Worm (Caenorhabditis elegans) whole organism, L4 larva: ENCODE measurements around the gene msi-1.

Experiments used
- D1046.2 ChIP-seq: fragments of 200-800 bp; sonication (Bioruptor generic); IDR thresholded peaks from 2 replicates; pipeline ENCODE4 v1.3.6; 2022; ENCODE audit warnings: missing genetic modification characterization, missing compliant biosample characterization
- F10B5.3 ChIP-seq: sonication (generic microtip); optimal IDR thresholded peaks from 2 replicates; lab custom pipeline; 2016; ENCODE audit warnings: mild to moderate bottlenecking, missing genetic modification characterization, missing compliant biosample characterization
- F26F4.8 ChIP-seq: fragments of 200-800 bp; sonication (Bioruptor generic); conservative IDR thresholded peaks from 2 replicates; pipeline ENCODE4 v1.3.6; 2022; ENCODE audit warnings: missing genetic modification characterization, missing compliant biosample characterization
- F37D6.2 ChIP-seq: sonication (generic microtip); optimal IDR thresholded peaks from 2 replicates; lab custom pipeline; 2016; ENCODE audit warnings: mild to moderate bottlenecking, missing genetic modification characterization, missing compliant biosample characterization
- F49E8.2 ChIP-seq: sonication (generic microtip); optimal IDR thresholded peaks from 2 replicates; lab custom pipeline; 2016; ENCODE audit warnings: missing compliant biosample characterization, mild to moderate bottlenecking, missing genetic modification characterization, borderline replicate concordance
- T20F7.1 ChIP-seq: fragments of 200-800 bp; sonication (Bioruptor generic); optimal IDR thresholded peaks from 2 replicates; lab custom pipeline; 2018; ENCODE audit warnings: mild to moderate bottlenecking, missing genetic modification characterization, missing compliant biosample characterization
- Y5F2A.4 ChIP-seq: fragments of 200-800 bp; sonication (Bioruptor generic); optimal IDR thresholded peaks from 2 replicates; lab custom pipeline; 2018; ENCODE audit warnings: mild to moderate bottlenecking, missing genetic modification characterization, missing compliant biosample characterization
- ZK546.5 ChIP-seq, 2 experiments: sonication (generic microtip); optimal IDR thresholded peaks; 2 replicates each; lab custom pipeline; 2017; ENCODE audit warnings: missing biosample characterization in 2 of 2, missing genetic modification characterization in 2 of 2
- aha-1 ChIP-seq: fragments of 150-350 bp; peaks from one replicate; lab custom pipeline; 2014; ENCODE audit warnings: missing biosample characterization, missing genetic modification characterization
- ama-1 ChIP-seq: fragments of 150-350 bp; optimal IDR thresholded peaks from 2 replicates; lab custom pipeline; 2014; ENCODE audit warnings: inconsistent platforms, mixed read lengths
- arid-1 ChIP-seq: fragments of 200-800 bp; sonication (Bioruptor generic); conservative IDR thresholded peaks from 2 replicates; pipeline ENCODE4 v1.3.6; 2022; ENCODE audit warnings: missing genetic modification reagents, missing genetic modification characterization, missing compliant biosample characterization
- ceh-32 ChIP-seq: sonication (generic microtip); optimal IDR thresholded peaks from 2 replicates; lab custom pipeline; 2016; ENCODE audit warnings: mild to moderate bottlenecking, missing genetic modification characterization, missing compliant biosample characterization; ENCODE audit not compliant: poor library complexity
- ceh-62 ChIP-seq: sonication (generic microtip); optimal IDR thresholded peaks from 2 replicates; lab custom pipeline; 2017; ENCODE audit warnings: missing biosample characterization, missing genetic modification characterization
- cey-2 ChIP-seq: sonication (generic microtip); optimal IDR thresholded peaks from 3 replicates; lab custom pipeline; 2017; ENCODE audit warnings: missing genetic modification characterization, mild to moderate bottlenecking, missing compliant biosample characterization, antibody characterized with exemption, borderline replicate concordance; ENCODE audit not compliant: insufficient read depth
- daf-16 ChIP-seq, 3 experiments: sonication (generic microtip); optimal IDR thresholded peaks; 2 replicates each; lab custom pipeline; 2016 to 2017; ENCODE audit warnings: missing genetic modification characterization in 3 of 3, missing genetic modification reagents in 3 of 3, mild to moderate bottlenecking in 2 of 3, missing compliant biosample characterization in 2 of 3, missing biosample characterization in 1 of 3, moderate library complexity in 1 of 3
- daf-19 ChIP-seq: fragments of 200-800 bp; sonication (Bioruptor generic); conservative IDR thresholded peaks from 2 replicates; pipeline ENCODE4 v1.3.6; 2022; ENCODE audit warnings: missing genetic modification characterization, missing compliant biosample characterization
- dpl-1 ChIP-seq: fragments of 150-350 bp; optimal IDR thresholded peaks from 2 replicates; lab custom pipeline; 2014; ENCODE audit warnings: missing biosample characterization, missing genetic modification reagents, missing genetic modification characterization
- fos-1 ChIP-seq: fragments of 150-350 bp; optimal IDR thresholded peaks from 2 replicates; lab custom pipeline; 2014; ENCODE audit warnings: missing biosample characterization, missing genetic modification characterization
- gei-8 ChIP-seq: fragments of 200-800 bp; sonication (Bioruptor generic); optimal IDR thresholded peaks from 2 replicates; lab custom pipeline; 2018; ENCODE audit warnings: mild to moderate bottlenecking, missing genetic modification characterization, missing compliant biosample characterization
- hlh-30 ChIP-seq: sonication (generic microtip); optimal IDR thresholded peaks from 2 replicates; lab custom pipeline; 2017; ENCODE audit warnings: antibody characterized with exemption, mild to moderate bottlenecking, missing genetic modification characterization, missing compliant biosample characterization; ENCODE audit not compliant: insufficient read depth
- lin-13 ChIP-seq: fragments of 150-350 bp; optimal IDR thresholded peaks from 2 replicates; lab custom pipeline; 2014; ENCODE audit warnings: missing biosample characterization, missing genetic modification reagents, missing genetic modification characterization
- lin-15B ChIP-seq: fragments of 150-350 bp; sonication (generic microtip); optimal IDR thresholded peaks from 3 replicates; lab custom pipeline; 2014; ENCODE audit warnings: missing biosample characterization, missing genetic modification characterization
- lsy-2 ChIP-seq, 2 experiments: fragments of 150-350 bp in 1 of 2; sonication (generic microtip) in 1 of 2; optimal IDR thresholded peaks; 2 replicates each; lab custom pipeline; 2014 to 2017; ENCODE audit warnings: missing biosample characterization in 2 of 2, missing genetic modification characterization in 2 of 2
- mxl-3 ChIP-seq: fragments of 200-800 bp; sonication (Bioruptor generic); optimal IDR thresholded peaks from 2 replicates; lab custom pipeline; 2018; ENCODE audit warnings: mild to moderate bottlenecking, missing genetic modification characterization, missing compliant biosample characterization
- nhr-10 ChIP-seq: fragments of 150-350 bp; optimal IDR thresholded peaks from 2 replicates; lab custom pipeline; 2014; ENCODE audit warnings: missing biosample characterization, missing genetic modification characterization
- nhr-11 ChIP-seq: fragments of 150-350 bp; optimal IDR thresholded peaks from 2 replicates; lab custom pipeline; 2014; ENCODE audit warnings: missing biosample characterization, missing genetic modification characterization
- nhr-25 ChIP-seq: sonication (generic microtip); optimal IDR thresholded peaks from 2 replicates; lab custom pipeline; 2017; ENCODE audit warnings: missing genetic modification characterization, mild to moderate bottlenecking, missing compliant biosample characterization, antibody characterized with exemption, moderate library complexity, borderline replicate concordance; ENCODE audit not compliant: insufficient read depth
- nhr-42 ChIP-seq: fragments of 200-800 bp; sonication (Bioruptor generic); IDR thresholded peaks from 2 replicates; pipeline ENCODE4 v1.3.6; 2022; ENCODE audit warnings: missing genetic modification characterization, missing compliant biosample characterization
- nhr-48 ChIP-seq: sonication (generic microtip); optimal IDR thresholded peaks from 2 replicates; lab custom pipeline; 2016; ENCODE audit warnings: mild to moderate bottlenecking, missing genetic modification characterization, missing compliant biosample characterization
- pha-4 ChIP-seq, 2 experiments: fragments of 150-350 bp in 1 of 2; fragments of 200-800 bp in 1 of 2; sonication (Bioruptor generic) in 1 of 2; IDR thresholded peaks in 1 of 2; optimal IDR thresholded peaks in 1 of 2; 2 replicates each; pipeline versions ENCODE4 v1.3.6 to Lab custom; 2014 to 2022; ENCODE audit warnings: missing genetic modification characterization in 2 of 2, missing genetic modification reagents in 2 of 2, missing biosample characterization in 1 of 2, missing compliant biosample characterization in 1 of 2
- saeg-2 ChIP-seq: fragments of 200-800 bp; sonication (Bioruptor generic); IDR thresholded peaks from 2 replicates; pipeline ENCODE4 v1.3.6; 2022; ENCODE audit warnings: missing genetic modification reagents, missing genetic modification characterization, missing compliant biosample characterization
- sdz-12 ChIP-seq: fragments of 200-800 bp; sonication (Bioruptor generic); optimal IDR thresholded peaks from 2 replicates; lab custom pipeline; 2018; ENCODE audit warnings: mild to moderate bottlenecking, missing genetic modification characterization, missing compliant biosample characterization
- set-16 ChIP-seq: fragments of 200-800 bp; sonication (Bioruptor generic); IDR thresholded peaks from 2 replicates; pipeline ENCODE4 v1.3.6; 2022; ENCODE audit warnings: missing genetic modification reagents, missing genetic modification characterization, missing compliant biosample characterization
- skn-1 ChIP-seq: fragments of 150-350 bp; optimal IDR thresholded peaks from 2 replicates; lab custom pipeline; 2014; ENCODE audit warnings: missing biosample characterization, missing genetic modification characterization
- snpc-4 ChIP-seq: fragments of 150-350 bp; optimal IDR thresholded peaks from 2 replicates; lab custom pipeline; 2014; ENCODE audit warnings: missing biosample characterization, missing genetic modification characterization
- spr-3 ChIP-seq: fragments of 200-800 bp; sonication (Bioruptor generic); optimal IDR thresholded peaks from 2 replicates; lab custom pipeline; 2018; ENCODE audit warnings: mild to moderate bottlenecking, missing genetic modification characterization, missing compliant biosample characterization
- tag-97 ChIP-seq: fragments of 200-800 bp; sonication (Bioruptor generic); IDR thresholded peaks from 2 replicates; pipeline ENCODE4 v1.3.6; 2022; ENCODE audit warnings: missing genetic modification characterization, missing compliant biosample characterization
- unc-39 ChIP-seq: sonication (generic microtip); optimal IDR thresholded peaks from 2 replicates; lab custom pipeline; 2017; ENCODE audit warnings: missing biosample characterization, missing genetic modification characterization
- unc-62 ChIP-seq, 3 experiments: fragments of 150-350 bp in 1 of 3; sonication (generic microtip); optimal IDR thresholded peaks in 2 of 3; peaks in 1 of 3; 1 replicate in 1 of 3; 2 replicates in 2 of 3; lab custom pipeline; 2014 to 2017; ENCODE audit warnings: missing biosample characterization in 3 of 3, missing genetic modification characterization in 3 of 3, missing genetic modification reagents in 3 of 3, missing genotype in 1 of 3
- zfp-3 ChIP-seq: fragments of 200-800 bp; sonication (Bioruptor generic); conservative IDR thresholded peaks from 2 replicates; pipeline ENCODE4 v1.3.6; 2022; ENCODE audit warnings: missing genetic modification reagents, missing genetic modification characterization, missing compliant biosample characterization
- zip-11 ChIP-seq: fragments of 200-800 bp; sonication (Bioruptor generic); IDR thresholded peaks from 2 replicates; pipeline ENCODE4 v1.3.6; 2022; ENCODE audit warnings: missing genetic modification characterization, missing compliant biosample characterization
- zip-2 ChIP-seq: fragments of 150-350 bp; optimal IDR thresholded peaks from 2 replicates; lab custom pipeline; 2014; ENCODE audit warnings: missing biosample characterization, missing genetic modification characterization
- ztf-11 ChIP-seq: fragments of 150-350 bp; optimal IDR thresholded peaks from 2 replicates; lab custom pipeline; 2014; ENCODE audit warnings: missing biosample characterization, missing genetic modification characterization
- ztf-7 ChIP-seq: fragments of 150-350 bp; optimal IDR thresholded peaks from 2 replicates; lab custom pipeline; 2014; ENCODE audit warnings: missing biosample characterization, missing genetic modification characterization

Gene msi-1

DNA sequence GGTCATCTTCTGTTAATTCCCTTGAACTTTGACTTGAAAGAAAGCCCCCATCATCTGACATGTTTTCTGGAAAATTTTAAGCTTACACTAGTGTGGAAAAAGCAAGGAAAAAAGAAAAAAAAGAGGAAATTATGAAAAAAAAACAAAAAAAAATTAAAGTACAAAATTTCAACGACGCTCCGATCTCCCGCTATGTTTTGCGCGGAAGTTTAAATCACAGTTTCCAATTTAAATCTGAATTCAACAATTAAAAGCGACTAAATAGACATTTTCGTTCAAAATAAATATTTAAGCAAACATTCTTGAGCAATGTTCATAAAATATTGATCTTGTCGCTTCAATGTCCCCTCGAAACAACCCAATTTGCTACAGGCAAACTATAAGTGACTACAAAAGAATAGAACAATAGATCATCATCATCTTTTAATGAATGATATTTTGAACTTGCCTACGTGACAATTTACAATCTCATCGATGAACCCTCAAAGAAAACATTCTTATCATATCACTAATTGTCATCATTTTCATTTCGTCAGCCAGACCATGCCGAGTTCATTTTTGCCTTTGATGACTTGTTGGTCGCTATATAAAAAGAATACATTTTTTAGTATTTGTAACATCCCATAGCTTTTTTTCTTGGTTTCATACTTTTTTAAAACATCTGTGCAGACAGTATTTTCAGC lies 54.4 kb downstream of the msi-1 start, which contains the start of the genes metl-6 and nit-1 (continued):
- TF ChIP-seq unc-39 (no peak), hlh-30 (no peak)

DNA sequence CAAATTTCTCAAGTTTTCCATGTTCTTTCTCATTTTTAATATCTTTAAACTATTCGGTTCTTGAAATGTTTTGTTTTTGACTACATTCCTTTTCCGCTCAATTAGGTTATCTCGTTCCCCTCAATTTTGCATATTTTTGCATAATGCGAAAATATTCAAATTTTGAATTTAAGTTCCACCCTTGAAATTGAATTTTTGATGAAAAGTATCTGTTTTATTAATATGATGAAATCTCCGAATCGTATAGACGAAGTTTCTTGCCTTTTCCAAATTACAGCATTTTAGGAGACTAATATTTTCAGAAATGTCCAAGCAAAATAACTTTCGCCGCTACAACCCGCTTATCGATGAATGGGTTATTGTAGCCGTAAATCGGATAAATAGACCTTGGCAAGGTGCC lies 57.6 kb downstream of the msi-1 start, which contains the start of gene ZK1058.3:
Gene ZK1058.3, plus strand, starts transcription at position 301 of the 400 bp plus-strand sequence.
- TF ChIP-seq daf-19 (GFP tag; lab: Robert Waterston, UW): no peak
- TF ChIP-seq D1046.2 (GFP tag; lab: Robert Waterston, UW): no peak
- TF ChIP-seq pha-4 (GFP tag; IDR thresholded peaks at IDR 0.05; lab: Robert Waterston, UW): no peak
- TF ChIP-seq pha-4 (tag; optimal IDR thresholded peaks at IDR 0.05; lab: Kevin White, UChicago): no peak
- no peak for TF ChIP-seq mxl-3 (GFP tag; lab: Kevin White, UChicago)
- TF ChIP-seq unc-62 (GFP tag; optimal IDR thresholded peaks at IDR 0.05 in 1 of 2; lab: Kevin White, UChicago): peak in 1 of 2 experiments; percentile 77
- TF ChIP-seq unc-62 (tag; optimal IDR thresholded peaks at IDR 0.05; lab: Kevin White, UChicago): no peak
- no peak for TF ChIP-seq F49E8.2
- TF ChIP-seq lin-13 (GFP tag; lab: Kevin White, UChicago): no peak
- TF ChIP-seq zfp-3 (GFP tag; lab: Robert Waterston, UW): 0 out of 2 replicates have a peak, but pooled peaks have one; percentile 37

- TF ChIP-seq T20F7.1 (GFP tag; lab: Kevin White, UChicago): no peak
- no peak for TF ChIP-seq ceh-62 (tag; lab: Kevin White, UChicago)
- TF ChIP-seq tag-97 (GFP tag; lab: Robert Waterston, UW): no peak
- TF ChIP-seq spr-3 (GFP tag; lab: Kevin White, UChicago): no peak
- TF ChIP-seq gei-8 (GFP tag; lab: Kevin White, UChicago): no peak
- no peak for TF ChIP-seq arid-1
- peak; percentile 37; the same call in 1 of the 2 replicates for TF ChIP-seq pha-4 (GFP tag; IDR thresholded peaks at IDR 0.05; lab: Robert Waterston, UW)
- no peak for TF ChIP-seq pha-4 (tag; optimal IDR thresholded peaks at IDR 0.05; lab: Kevin White, UChicago)
- peak; percentile 44 for TF ChIP-seq ztf-7 (tag; lab: Kevin White, UChicago)
- peak; percentile 85 for TF ChIP-seq dpl-1 (GFP tag; lab: Kevin White, UChicago)
- TF ChIP-seq ama-1 (lab: Kevin White, UChicago): no peak
- TF ChIP-seq lin-15B (tag; lab: Kevin White, UChicago): no peak
- TF ChIP-seq nhr-25 (tag; lab: Kevin White, UChicago): no peak
- TF ChIP-seq nhr-42 (GFP tag; lab: Robert Waterston, UW): 0 out of 2 replicates have a peak, but pooled peaks have one; percentile 48
- no peak for TF ChIP-seq ceh-32
- TF ChIP-seq F37D6.2 (tag; lab: Kevin White, UChicago): no peak
- no peak for TF ChIP-seq zip-11 (GFP tag; lab: Robert Waterston, UW)
- no peak for TF ChIP-seq saeg-2 (GFP tag; lab: Robert Waterston, UW)
- peak; percentile 21 for TF ChIP-seq mxl-3 (GFP tag; lab: Kevin White, UChicago)
- no peak for TF ChIP-seq cey-2 (tag; lab: Kevin White, UChicago)
- no peak for TF ChIP-seq F26F4.8
- peak in 1 of 2 experiments; percentile 79 for TF ChIP-seq lsy-2 (tag; optimal IDR thresholded peaks at IDR 0.05; lab: Kevin White, UChicago)
- TF ChIP-seq snpc-4: no peak
- no peak for TF ChIP-seq ZK546.5 (tag; optimal IDR thresholded peaks at IDR 0.05; lab: Kevin White, UChicago)
- no peak for TF ChIP-seq nhr-11 (tag; lab: Kevin White, UChicago)
- no peak for TF ChIP-seq nhr-10 (tag; lab: Kevin White, UChicago)
- TF ChIP-seq hlh-30: peak; percentile 6
- TF ChIP-seq nhr-48 (tag; lab: Kevin White, UChicago): no peak
- TF ChIP-seq zip-2 (tag; lab: Kevin White, UChicago): no peak
- TF ChIP-seq aha-1: peak; percentile 93
- TF ChIP-seq set-16 (GFP tag; lab: Robert Waterston, UW): no peak
- TF ChIP-seq fos-1: no peak
- TF ChIP-seq sdz-12 (GFP tag; lab: Kevin White, UChicago): no peak
- no peak for TF ChIP-seq Y5F2A.4
- TF ChIP-seq ztf-11 (tag; lab: Kevin White, UChicago): no peak
- TF ChIP-seq F10B5.3 (tag; lab: Kevin White, UChicago): no peak
- TF ChIP-seq skn-1 (tag; lab: Kevin White, UChicago): no peak
- no peak for TF ChIP-seq daf-16 (GFP tag; optimal IDR thresholded peaks at IDR 0.05; lab: Kevin White, UChicago)
- peak; percentile 47 for TF ChIP-seq daf-16 (tag; optimal IDR thresholded peaks at IDR 0.05; lab: Kevin White, UChicago)
Observed at ce11 chrIII:3916624-3917023, 59.6 kb downstream of the msi-1 start, which contains the start of gene ccdc-47. Gene ccdc-47, plus strand, starts transcription at chrIII:3916967.
